Worm (Caenorhabditis elegans) whole organism, L2 larva: ENCODE measurements around the gene ubc-23.

ENCODE experiments used
- F13H6.1 ChIP-seq: sonication (generic microtip); optimal IDR thresholded peaks from 2 replicates; lab custom pipeline; 2016; ENCODE audit warnings: missing genetic modification characterization, missing compliant biosample characterization
- aly-2 ChIP-seq: fragments of 150-350 bp; optimal IDR thresholded peaks from 2 replicates; lab custom pipeline; 2014; ENCODE audit warnings: missing biosample characterization, missing genetic modification characterization
- ceh-16 ChIP-seq: fragments of 150-350 bp; optimal IDR thresholded peaks from 2 replicates; lab custom pipeline; 2014; ENCODE audit warnings: missing biosample characterization, missing genetic modification characterization
- mab-5 ChIP-seq: fragments of 150-350 bp; optimal IDR thresholded peaks from 2 replicates; lab custom pipeline; 2014; ENCODE audit warnings: missing biosample characterization, missing genetic modification characterization
- mbf-1 ChIP-seq: sonication (generic microtip); optimal IDR thresholded peaks from 2 replicates; lab custom pipeline; 2017; ENCODE audit warnings: missing biosample characterization, missing genetic modification characterization
- nhr-25 ChIP-seq: fragments of 150-350 bp; sonication (generic microtip); optimal IDR thresholded peaks from 3 replicates; lab custom pipeline; 2014; ENCODE audit warnings: missing biosample characterization, missing genetic modification characterization
- unc-39 ChIP-seq: fragments of 150-350 bp; optimal IDR thresholded peaks from 2 replicates; lab custom pipeline; 2014; ENCODE audit warnings: missing biosample characterization, missing genetic modification characterization

ce11 chrX:8853524-8853923 lies 9.4 kb downstream of the ubc-23 start, which contains the start of gene sprp-4:
- TF ChIP-seq mbf-1 (tag; lab: Kevin White, UChicago): no peak
- no peak for TF ChIP-seq ceh-16 (tag; lab: Kevin White, UChicago)
- TF ChIP-seq nhr-25 (tag; lab: Kevin White, UChicago): no peak
- no peak for TF ChIP-seq F13H6.1 (tag; lab: Kevin White, UChicago)
- no peak for TF ChIP-seq mab-5
- no peak for TF ChIP-seq unc-39 (tag; lab: Kevin White, UChicago)
- no peak for TF ChIP-seq aly-2 (tag; lab: Kevin White, UChicago)
